Worm (Caenorhabditis elegans) whole organism, L1 larva: Measurements from ENCODE around the gene cku-70.

Source experiments
- C16A3.4 ChIP-seq: fragments of 150-350 bp; optimal IDR thresholded peaks from 2 replicates; lab custom pipeline; 2014; ENCODE audit warnings: missing biosample characterization, missing genetic modification characterization
- C34B4.2 ChIP-seq: sonication (generic microtip); optimal IDR thresholded peaks from 2 replicates; lab custom pipeline; 2017; ENCODE audit warnings: mild to moderate bottlenecking, missing genetic modification characterization, missing compliant biosample characterization
- F16B12.6 ChIP-seq: fragments of 150-350 bp; optimal IDR thresholded peaks from 2 replicates; lab custom pipeline; 2014; ENCODE audit warnings: missing biosample characterization, missing genetic modification characterization
- Y116A8C.19 ChIP-seq: sonication (generic microtip); optimal IDR thresholded peaks from 2 replicates; lab custom pipeline; 2016; ENCODE audit warnings: missing compliant biosample characterization, missing genetic modification characterization, borderline replicate concordance
- alr-1 ChIP-seq: fragments of 200-800 bp; sonication (Bioruptor generic); optimal IDR thresholded peaks from 2 replicates; lab custom pipeline; 2018; ENCODE audit warnings: borderline replicate concordance, mild to moderate bottlenecking, missing genetic modification characterization, missing compliant biosample characterization
- aly-2 ChIP-seq: fragments of 150-350 bp; optimal IDR thresholded peaks from 2 replicates; lab custom pipeline; 2014; ENCODE audit warnings: missing biosample characterization, missing genetic modification characterization
- ama-1 ChIP-seq: fragments of 150-350 bp; optimal IDR thresholded peaks from 2 replicates; lab custom pipeline; 2014
- blmp-1 ChIP-seq: fragments of 150-350 bp; optimal IDR thresholded peaks from 2 replicates; lab custom pipeline; 2014; ENCODE audit warnings: missing biosample characterization, missing genetic modification characterization
- ceh-63 ChIP-seq: fragments of 200-800 bp; sonication (Bioruptor generic); optimal IDR thresholded peaks from 2 replicates; lab custom pipeline; 2018; ENCODE audit warnings: mild to moderate bottlenecking, missing genetic modification characterization, missing compliant biosample characterization
- ceh-8 ChIP-seq: fragments of 200-800 bp; sonication (Bioruptor generic); optimal IDR thresholded peaks from 2 replicates; lab custom pipeline; 2018; ENCODE audit warnings: mild to moderate bottlenecking, missing genetic modification characterization, moderate library complexity, missing compliant biosample characterization
- ceh-90 ChIP-seq: sonication (generic microtip); optimal IDR thresholded peaks from 2 replicates; lab custom pipeline; 2016; ENCODE audit warnings: missing genetic modification characterization, missing compliant biosample characterization
- dsc-1 ChIP-seq: sonication (generic microtip); optimal IDR thresholded peaks from 2 replicates; lab custom pipeline; 2016; ENCODE audit warnings: mild to moderate bottlenecking, missing genetic modification characterization, missing compliant biosample characterization
- efl-1 ChIP-seq, 4 experiments: fragments of 150-350 bp; optimal IDR thresholded peaks in 3 of 4; peaks in 1 of 4; 1 replicate in 1 of 4; 2 replicates in 3 of 4; lab custom pipeline; 2014; ENCODE audit warnings: missing biosample characterization in 2 of 4, missing genetic modification characterization in 2 of 4, missing genetic modification reagents in 2 of 4
- egl-13 ChIP-seq: sonication (generic microtip); optimal IDR thresholded peaks from 2 replicates; lab custom pipeline; 2016; ENCODE audit warnings: missing genotype, missing genetic modification reagents, missing genetic modification characterization, missing compliant biosample characterization
- elt-3 ChIP-seq, 6 experiments: fragments of 150-350 bp in 1 of 6; sonication (generic microtip); optimal IDR thresholded peaks; 2 replicates each; lab custom pipeline; 2017 to 2018; ENCODE audit warnings: missing biosample characterization in 6 of 6, missing genetic modification characterization in 6 of 6, inconsistent platforms in 1 of 6
- ets-5 ChIP-seq: fragments of 200-800 bp; sonication (Bioruptor generic); IDR thresholded peaks from 2 replicates; pipeline ENCODE4 v1.3.6; 2022; ENCODE audit warnings: missing genetic modification characterization, missing compliant biosample characterization
- fkh-10 ChIP-seq: sonication (generic microtip); optimal IDR thresholded peaks from 2 replicates; lab custom pipeline; 2017; ENCODE audit warnings: missing biosample characterization, missing genetic modification reagents, missing genetic modification characterization
- fos-1 ChIP-seq: fragments of 150-350 bp; optimal IDR thresholded peaks from 2 replicates; lab custom pipeline; 2014; ENCODE audit warnings: missing biosample characterization, missing genetic modification characterization
- grh-1 ChIP-seq: fragments of 200-800 bp; sonication (Bioruptor generic); IDR thresholded peaks from 2 replicates; pipeline ENCODE4 v1.3.6; 2022; ENCODE audit warnings: missing genetic modification reagents, missing genetic modification characterization, missing compliant biosample characterization
- hpl-2 ChIP-seq: fragments of 150-350 bp; optimal IDR thresholded peaks from 2 replicates; lab custom pipeline; 2014; ENCODE audit warnings: missing biosample characterization, missing genetic modification reagents, missing genetic modification characterization
- irx-1 ChIP-seq: sonication (generic microtip); optimal IDR thresholded peaks from 2 replicates; lab custom pipeline; 2016; ENCODE audit warnings: missing genetic modification characterization, missing compliant biosample characterization
- isw-1 ChIP-seq: fragments of 200-800 bp; sonication (Bioruptor generic); IDR thresholded peaks from 2 replicates; pipeline ENCODE4 v1.3.6; 2022; ENCODE audit warnings: missing genetic modification characterization, missing compliant biosample characterization
- jun-1 ChIP-seq: fragments of 150-350 bp; optimal IDR thresholded peaks from 2 replicates; lab custom pipeline; 2014; ENCODE audit warnings: missing biosample characterization, missing genetic modification reagents, missing genetic modification characterization
- lin-15B ChIP-seq: fragments of 150-350 bp; sonication (generic microtip); optimal IDR thresholded peaks from 3 replicates; lab custom pipeline; 2014; ENCODE audit warnings: missing biosample characterization, missing genetic modification characterization
- lin-39 ChIP-seq: fragments of 150-350 bp; optimal IDR thresholded peaks from 2 replicates; lab custom pipeline; 2014; ENCODE audit warnings: missing biosample characterization, missing genetic modification reagents, missing genetic modification characterization
- lir-3 ChIP-seq: sonication (generic microtip); optimal IDR thresholded peaks from 2 replicates; lab custom pipeline; 2016; ENCODE audit warnings: mild to moderate bottlenecking, missing genetic modification characterization, moderate library complexity, missing compliant biosample characterization; ENCODE audit not compliant: poor library complexity
- lsy-2 ChIP-seq, 2 experiments: fragments of 150-350 bp; optimal IDR thresholded peaks; 2 replicates each; lab custom pipeline; 2014; ENCODE audit warnings: missing biosample characterization in 2 of 2, missing genetic modification characterization in 2 of 2
- mab-9 ChIP-seq: fragments of 200-800 bp; sonication (Bioruptor generic); IDR thresholded peaks from 2 replicates; pipeline ENCODE4 v1.3.6; 2022; ENCODE audit warnings: missing genetic modification reagents, missing genetic modification characterization, missing compliant biosample characterization
- mef-2 ChIP-seq: fragments of 150-350 bp; optimal IDR thresholded peaks from 2 replicates; lab custom pipeline; 2014; ENCODE audit warnings: missing biosample characterization, missing genetic modification characterization
- nhr-19 ChIP-seq: fragments of 200-800 bp; sonication (Bioruptor generic); conservative IDR thresholded peaks from 2 replicates; pipeline ENCODE4 v1.3.6; 2022; ENCODE audit warnings: missing genetic modification characterization, missing compliant biosample characterization
- nhr-20 ChIP-seq: sonication (generic microtip); optimal IDR thresholded peaks from 2 replicates; lab custom pipeline; 2016; ENCODE audit warnings: mild to moderate bottlenecking, missing genetic modification characterization, missing compliant biosample characterization
- nhr-28 ChIP-seq: fragments of 150-350 bp; optimal IDR thresholded peaks from 2 replicates; lab custom pipeline; 2014; ENCODE audit warnings: missing biosample characterization, missing genetic modification characterization
- nhr-47 ChIP-seq: sonication (generic microtip); optimal IDR thresholded peaks from 2 replicates; lab custom pipeline; 2016; ENCODE audit warnings: mild to moderate bottlenecking, missing genetic modification characterization, moderate library complexity, missing compliant biosample characterization
- nhr-76 ChIP-seq: sonication (generic microtip); optimal IDR thresholded peaks from 2 replicates; lab custom pipeline; 2017; ENCODE audit warnings: missing biosample characterization, missing genetic modification characterization
- nhr-90 ChIP-seq: sonication (generic microtip); optimal IDR thresholded peaks from 2 replicates; lab custom pipeline; 2016; ENCODE audit warnings: mild to moderate bottlenecking, missing genetic modification characterization, missing compliant biosample characterization; ENCODE audit not compliant: poor library complexity
- pqm-1 ChIP-seq: sonication (generic microtip); optimal IDR thresholded peaks from 3 replicates; lab custom pipeline; 2017; ENCODE audit warnings: missing biosample characterization, missing genetic modification characterization
- rnt-1 ChIP-seq: sonication (generic microtip); optimal IDR thresholded peaks from 2 replicates; lab custom pipeline; 2016; ENCODE audit warnings: mild to moderate bottlenecking, missing genetic modification characterization, moderate library complexity, missing compliant biosample characterization
- skn-1 ChIP-seq: fragments of 150-350 bp; optimal IDR thresholded peaks from 2 replicates; lab custom pipeline; 2014; ENCODE audit warnings: missing biosample characterization, missing genetic modification characterization
- sox-4 ChIP-seq: sonication (generic microtip); optimal IDR thresholded peaks from 2 replicates; lab custom pipeline; 2016; ENCODE audit warnings: missing genetic modification characterization, missing compliant biosample characterization
- sptf-1 ChIP-seq: fragments of 150-350 bp; optimal IDR thresholded peaks from 2 replicates; lab custom pipeline; 2014; ENCODE audit warnings: missing biosample characterization, missing genetic modification characterization
- swsn-7 ChIP-seq: sonication (generic microtip); optimal IDR thresholded peaks from 2 replicates; lab custom pipeline; 2016; ENCODE audit warnings: missing genetic modification characterization, missing compliant biosample characterization
- tbx-2 ChIP-seq: sonication (generic microtip); optimal IDR thresholded peaks from 2 replicates; lab custom pipeline; 2016; ENCODE audit warnings: missing genetic modification characterization, missing compliant biosample characterization
- tlp-1 ChIP-seq: fragments of 150-350 bp; optimal IDR thresholded peaks from 2 replicates; lab custom pipeline; 2014; ENCODE audit warnings: missing biosample characterization, missing genetic modification characterization
- unc-130 ChIP-seq: fragments of 150-350 bp; optimal IDR thresholded peaks from 2 replicates; lab custom pipeline; 2017; ENCODE audit warnings: missing biosample characterization, missing genetic modification characterization, inconsistent platforms
- unc-62 ChIP-seq: fragments of 150-350 bp; optimal IDR thresholded peaks from 2 replicates; lab custom pipeline; 2014; ENCODE audit warnings: missing biosample characterization, missing genetic modification reagents, missing genetic modification characterization
- unc-86 ChIP-seq: sonication (generic microtip); optimal IDR thresholded peaks from 2 replicates; lab custom pipeline; 2016; ENCODE audit warnings: missing genetic modification characterization, missing compliant biosample characterization
- zag-1 ChIP-seq: fragments of 150-350 bp; optimal IDR thresholded peaks from 2 replicates; lab custom pipeline; 2014; ENCODE audit warnings: missing biosample characterization, missing genetic modification characterization
- ztf-4 ChIP-seq: fragments of 150-350 bp; optimal IDR thresholded peaks from 2 replicates; lab custom pipeline; 2014; ENCODE audit warnings: missing biosample characterization, missing genetic modification characterization

Gene cku-70

ce11 chrIII:11154527-11154926 lies at the start of gene cku-70:
Gene cku-70 (plus strand): TSS chrIII:11154827.
- TF ChIP-seq unc-130 (tag; lab: Kevin White, UChicago) (no peak), hpl-2 (GFP tag; lab: Kevin White, UChicago) (no peak), tbx-2 (no peak), dsc-1 (tag; lab: Kevin White, UChicago) (no peak), ama-1 (lab: Kevin White, UChicago) (no peak), ceh-63 (no peak), swsn-7 (tag; lab: Kevin White, UChicago) (no peak)

DNA sequence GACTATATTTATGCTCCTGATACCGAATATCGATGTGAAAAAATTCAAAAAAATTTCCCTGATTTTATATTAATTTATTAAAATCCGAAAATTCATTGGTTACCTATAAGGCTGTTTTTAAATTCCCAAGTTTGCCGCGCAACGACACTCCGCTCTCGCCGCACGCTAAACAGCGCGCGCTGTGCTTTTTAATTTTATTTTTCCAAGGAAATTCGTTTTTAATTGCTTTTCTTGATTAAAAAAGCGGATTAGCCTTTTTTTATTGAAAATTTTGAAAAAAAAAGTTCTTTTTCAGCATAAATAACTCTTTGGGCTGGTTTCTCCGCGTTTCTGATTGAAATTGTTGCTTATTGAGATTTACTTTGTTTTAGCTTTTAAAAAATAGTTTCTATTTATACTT lies 47.3 kb upstream of the cku-70 start:
- TF ChIP-seq irx-1 (tag; lab: Kevin White, UChicago) (no peak), efl-1 (optimal IDR thresholded peaks at IDR 0.05; lab: Kevin White, UChicago) (peak in 1 of 2 experiments; percentile 72), efl-1 (GFP tag; optimal IDR thresholded peaks at IDR 0.05 in 1 of 2; lab: Kevin White, UChicago) (no peak)
- TF ChIP-seq, all 84 proteins: peak for 1

DNA sequence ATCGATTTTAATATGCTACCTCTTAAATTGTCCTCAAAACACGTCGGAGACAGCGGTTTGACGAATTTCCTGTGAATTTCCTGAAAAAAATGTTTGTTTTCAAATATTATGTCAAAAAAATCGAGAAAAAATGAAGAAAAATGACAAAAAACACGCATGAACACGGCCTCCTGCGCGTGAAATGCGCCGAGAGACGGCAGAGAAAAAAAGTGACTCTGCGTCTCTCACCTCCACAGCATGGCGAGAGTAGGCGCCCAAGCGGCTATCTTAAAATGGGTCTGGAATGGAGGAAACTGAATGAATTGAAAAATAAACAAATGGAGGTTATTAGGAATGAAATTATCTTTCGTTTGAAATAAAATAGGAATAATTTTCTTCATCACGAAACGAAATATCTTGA lies 43.9 kb upstream of the cku-70 start:
- TF ChIP-seq nhr-47 (tag; lab: Kevin White, UChicago) = peak; percentile 91
- TF ChIP-seq jun-1 (tag; lab: Kevin White, UChicago) = peak; percentile 33
- no peak for TF ChIP-seq nhr-76 (tag; lab: Kevin White, UChicago)
- TF ChIP-seq fkh-10 = peak; percentile 49
- TF ChIP-seq efl-1 (optimal IDR thresholded peaks at IDR 0.05; lab: Kevin White, UChicago) = peak; percentile 88
- TF ChIP-seq efl-1 (GFP tag; optimal IDR thresholded peaks at IDR 0.05 in 1 of 2; lab: Kevin White, UChicago) = peak; percentile 78 to 98
- TF ChIP-seq ceh-63 = no peak
- peak; percentile 77 for TF ChIP-seq unc-86
- TF ChIP-seq sptf-1 (tag; lab: Kevin White, UChicago) = no peak
- TF ChIP-seq lir-3 (tag; lab: Kevin White, UChicago) = peak; percentile 73
- peak; percentile 62 for TF ChIP-seq ceh-8 (GFP tag; lab: Kevin White, UChicago)
- no peak for TF ChIP-seq tlp-1
- no peak for TF ChIP-seq nhr-28 (tag; lab: Kevin White, UChicago)
- peak; percentile 80 for TF ChIP-seq grh-1 (GFP tag; lab: Robert Waterston, UW)
- no peak for TF ChIP-seq aly-2 (tag; lab: Kevin White, UChicago)
- TF ChIP-seq lin-15B (tag; lab: Kevin White, UChicago) = peak; percentile 57
- TF ChIP-seq C34B4.2 = no peak
- TF ChIP-seq ceh-90 (tag; lab: Kevin White, UChicago) = peak; percentile 74
- TF ChIP-seq rnt-1 (tag; lab: Kevin White, UChicago) = peak; percentile 96
- peak; percentile 68 for TF ChIP-seq mab-9 (GFP tag; lab: Robert Waterston, UW)
- TF ChIP-seq blmp-1 (tag; lab: Kevin White, UChicago) = peak; percentile 33
- peak; percentile 29 for TF ChIP-seq C16A3.4 (tag; lab: Kevin White, UChicago)
- no peak for TF ChIP-seq zag-1 (tag; lab: Kevin White, UChicago)
- peak in 1 of 6 experiments; percentile 45 for TF ChIP-seq elt-3 (tag; optimal IDR thresholded peaks at IDR 0.05; lab: Kevin White, UChicago)
- TF ChIP-seq lin-39 = peak; percentile 57
- peak; percentile 53 for TF ChIP-seq sox-4 (tag; lab: Kevin White, UChicago)
- no peak for TF ChIP-seq unc-62 (GFP tag; lab: Kevin White, UChicago)
- peak; percentile 82 for TF ChIP-seq dsc-1 (tag; lab: Kevin White, UChicago)
- TF ChIP-seq isw-1 (GFP tag; lab: Robert Waterston, UW) = peak; percentile 71
- TF ChIP-seq swsn-7 (tag; lab: Kevin White, UChicago) = peak; percentile 77
- TF ChIP-seq ets-5 (GFP tag; lab: Robert Waterston, UW) = no peak
- no peak for TF ChIP-seq ztf-4 (tag; lab: Kevin White, UChicago)
- peak; percentile 78 for TF ChIP-seq nhr-90 (tag; lab: Kevin White, UChicago)
- TF ChIP-seq alr-1 = peak; percentile 43
- TF ChIP-seq Y116A8C.19 (tag; lab: Kevin White, UChicago) = no peak
- TF ChIP-seq lsy-2 (tag; optimal IDR thresholded peaks at IDR 0.05; lab: Kevin White, UChicago) = peak; percentile 61 to 74
- peak; percentile 80; the same call in 1 of the 2 replicates for TF ChIP-seq nhr-19
- peak; percentile 55 for TF ChIP-seq skn-1 (tag; lab: Kevin White, UChicago)
- peak; percentile 59 for TF ChIP-seq F16B12.6
- peak; percentile 78 for TF ChIP-seq irx-1 (tag; lab: Kevin White, UChicago)
- peak; percentile 69 for TF ChIP-seq nhr-20
- TF ChIP-seq mef-2 (tag; lab: Kevin White, UChicago) = no peak
- peak; percentile 69 for TF ChIP-seq egl-13 (tag; lab: Kevin White, UChicago)
- no peak for TF ChIP-seq pqm-1 (tag; lab: Kevin White, UChicago)
- TF ChIP-seq fos-1 (tag; lab: Kevin White, UChicago) = no peak
